Worm (Caenorhabditis elegans): ENCODE measurements around the gene fbxa-192.

The fbxa-192 gene

DNA sequence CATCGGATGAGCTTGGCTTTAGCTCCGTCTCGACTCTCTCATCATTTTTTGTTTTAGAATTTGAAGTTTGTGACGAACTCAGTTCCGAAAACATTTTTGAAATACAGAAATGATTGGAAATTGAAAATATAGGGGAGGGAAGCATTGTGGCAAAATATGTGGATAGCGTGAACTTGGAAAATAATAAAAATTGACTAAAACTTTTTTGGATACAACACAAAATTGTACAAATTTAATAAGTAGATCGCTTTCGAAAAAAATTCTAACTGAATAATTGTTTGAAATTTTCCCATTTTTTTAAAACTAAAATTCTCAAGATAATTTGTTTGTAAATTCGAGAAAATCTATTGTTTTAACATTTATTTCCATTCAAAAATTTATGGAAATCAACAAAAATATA lies 33.4 kb upstream of the fbxa-192 start, which contains the start of gene F59A1.15:
F59A1.15 (minus strand) TSS at position 101 of the 400 bp plus-strand sequence.
- no peak for TF ChIP-seq Y116A8C.19 (tag; optimal IDR thresholded peaks at IDR 0.05; ENCODE audit: borderline replicate concordance)
- no peak for TF ChIP-seq lir-3 (tag; optimal IDR thresholded peaks at IDR 0.05; ENCODE audit: poor library complexity)
- TF ChIP-seq sup-37 (GFP tag; optimal IDR thresholded peaks at IDR 0.05): no peak
- TF ChIP-seq vab-15 (tag; optimal IDR thresholded peaks at IDR 0.05): no peak

DNA sequence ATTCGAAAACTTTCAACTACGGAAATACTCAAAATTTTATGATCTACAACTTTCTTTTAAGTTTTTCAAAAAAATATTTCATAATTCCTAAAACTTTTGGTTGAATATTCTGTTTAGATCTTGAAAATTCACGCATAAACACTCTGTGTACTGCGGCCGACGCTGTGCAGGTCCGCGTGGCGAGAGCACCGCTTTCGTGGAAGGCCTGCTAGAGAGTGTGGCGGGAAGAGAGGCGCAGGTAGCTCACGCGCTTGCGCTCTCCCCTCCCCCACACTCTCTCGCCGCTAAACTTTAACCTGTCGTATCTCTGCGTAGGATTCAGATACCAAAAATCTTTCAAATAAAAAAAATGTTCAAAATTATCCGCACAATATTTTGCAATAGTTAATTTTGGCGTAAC lies 33.0 kb upstream of the fbxa-192 start:
- TF ChIP-seq hlh-4 (tag; optimal IDR thresholded peaks at IDR 0.05): no peak
- no peak for TF ChIP-seq efl-1 (optimal IDR thresholded peaks at IDR 0.05)
- TF ChIP-seq efl-1 (GFP tag; optimal IDR thresholded peaks at IDR 0.05 in 1 of 2): peak in 1 of 2 experiments; percentile 4

DNA sequence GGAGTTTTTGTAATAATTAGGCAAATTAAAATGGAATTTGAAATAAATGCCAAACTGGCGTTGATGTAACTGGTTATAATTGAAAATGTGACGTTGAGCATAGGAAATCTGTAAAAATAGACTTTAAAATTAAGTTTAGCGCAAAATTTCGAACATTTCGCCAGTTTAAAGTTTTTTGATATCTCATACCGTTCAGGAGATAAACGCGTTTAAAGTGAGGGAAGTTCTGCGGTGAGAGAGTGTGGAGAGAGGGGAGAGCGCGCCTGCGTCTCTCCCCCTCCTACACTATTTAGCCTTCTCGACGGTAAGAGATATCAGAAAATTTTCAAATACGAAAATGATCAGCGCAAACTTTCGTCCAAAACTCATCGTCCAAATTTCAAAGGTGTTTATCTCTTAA lies 26.2 kb upstream of the fbxa-192 start, which contains the start of gene str-92:
str-92 (minus strand) TSS at position 101 of the 400 bp plus-strand sequence.
- TF ChIP-seq pqm-1 (tag; optimal IDR thresholded peaks at IDR 0.05) (no peak), alr-1 (tag; optimal IDR thresholded peaks at IDR 0.05; ENCODE audit: borderline replicate concordance) (no peak), ztf-11 (tag; optimal IDR thresholded peaks at IDR 0.05) (no peak), efl-3 (GFP tag; optimal IDR thresholded peaks at IDR 0.05) (no peak)

DNA sequence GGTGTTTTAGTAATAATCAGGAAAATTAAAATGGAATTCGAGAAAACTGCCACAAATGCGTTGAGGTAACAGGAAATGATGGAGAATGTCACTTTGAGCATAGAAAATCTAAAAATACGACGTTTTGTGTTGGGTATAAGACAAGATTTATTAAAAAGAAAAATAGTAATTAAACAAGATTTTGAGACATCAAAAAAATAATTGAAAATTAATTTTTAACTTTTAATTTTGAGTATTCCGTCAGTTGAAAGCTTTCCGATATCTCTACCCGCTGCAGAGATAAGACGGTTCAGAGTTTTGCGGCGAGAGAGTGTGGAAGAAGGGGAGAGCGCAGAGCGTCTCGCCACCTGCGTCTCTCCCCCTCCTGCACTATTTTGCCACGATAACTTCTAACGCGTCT lies 23.0 kb upstream of the fbxa-192 start, which contains the start of gene str-93:
str-93 (minus strand) TSS at position 101 of the 400 bp plus-strand sequence.
- TF ChIP-seq mab-9 (GFP tag; IDR thresholded peaks at IDR 0.05): no peak

DNA sequence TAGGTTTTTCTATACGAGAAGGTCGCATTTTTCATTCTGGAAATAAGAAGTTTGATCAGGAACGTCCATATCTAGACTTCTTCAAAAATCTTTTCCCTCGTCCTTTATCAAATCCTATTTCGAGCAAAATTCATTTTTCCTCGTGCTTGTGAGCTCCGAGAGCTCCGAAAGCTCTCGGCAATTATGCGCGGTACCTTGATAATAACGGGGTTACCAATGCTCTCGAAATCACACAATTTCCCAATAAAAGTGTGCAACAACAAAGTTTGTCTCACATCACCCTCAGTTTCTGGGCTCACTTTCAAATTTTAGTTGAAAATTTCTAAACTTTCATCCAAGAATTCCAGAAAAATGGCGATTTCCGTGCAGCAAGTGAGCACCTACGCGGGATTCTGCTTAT lies 18.2 kb upstream of the fbxa-192 start, which contains the start of gene str-89:
str-89 (plus strand) TSS at position 301 of the 400 bp plus-strand sequence.
- no peak for TF ChIP-seq pag-3 (tag; optimal IDR thresholded peaks at IDR 0.05; ENCODE audit: borderline replicate concordance, insufficient read depth)
- no peak for TF ChIP-seq hlh-4 (tag; optimal IDR thresholded peaks at IDR 0.05)
- TF ChIP-seq unc-62 (GFP tag; optimal IDR thresholded peaks at IDR 0.05): no peak
- no peak for TF ChIP-seq swsn-7 (tag; optimal IDR thresholded peaks at IDR 0.05)
- no peak for TF ChIP-seq nhr-84 (tag; optimal IDR thresholded peaks at IDR 0.05)
- TF ChIP-seq ceh-88 (GFP tag; IDR thresholded peaks at IDR 0.05): no peak

DNA sequence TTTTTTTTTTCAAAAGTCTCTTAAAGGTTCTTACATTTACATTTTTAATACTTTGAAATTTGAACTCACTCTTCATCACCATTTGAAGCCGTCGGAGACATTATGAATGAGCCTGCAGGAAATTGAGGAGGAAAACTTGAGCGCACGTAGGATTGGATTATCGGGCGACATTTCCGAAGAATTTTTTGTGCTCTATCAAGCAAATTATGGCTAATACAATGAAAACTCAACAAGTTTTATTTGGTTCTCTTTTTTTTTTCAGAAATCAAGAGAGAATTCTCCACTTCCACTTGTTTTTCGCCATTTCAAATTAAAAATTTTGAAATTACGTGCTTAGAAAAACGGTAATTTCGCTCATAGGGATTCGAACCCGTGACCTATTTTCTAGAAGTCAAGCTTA lies 17.3 kb upstream of the fbxa-192 start, which contains the start of gene F59A1.12:
F59A1.12 (minus strand) TSS at position 101 of the 400 bp plus-strand sequence.
- TF ChIP-seq elt-2 (tag; optimal IDR thresholded peaks at IDR 0.05) (no peak), unc-30 (tag; optimal IDR thresholded peaks at IDR 0.05) (no peak), hlh-17 (GFP tag; optimal IDR thresholded peaks at IDR 0.05; ENCODE audit: borderline replicate concordance) (no peak), dsc-1 (tag; optimal IDR thresholded peaks at IDR 0.05) (no peak), ceh-90 (tag; optimal IDR thresholded peaks at IDR 0.05) (no peak)

DNA sequence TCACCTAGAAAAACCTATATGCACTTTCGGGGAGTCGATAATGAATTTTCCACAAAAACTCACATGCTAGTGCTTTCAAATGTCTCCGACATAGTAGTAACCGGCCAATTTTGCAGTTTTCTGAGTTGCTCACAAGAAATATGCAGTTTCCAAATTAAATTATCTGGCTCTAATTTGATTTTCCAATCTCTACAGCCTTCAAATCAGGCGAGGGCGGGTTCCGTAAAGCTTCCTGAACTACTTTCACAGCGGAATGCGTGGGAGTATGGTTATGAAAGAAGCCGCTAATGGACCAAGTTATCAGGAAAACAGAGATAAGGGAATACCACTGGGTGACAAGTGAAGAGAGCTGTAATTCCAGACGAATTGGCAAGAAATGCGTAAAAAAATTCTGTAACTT lies 15.6 kb upstream of the fbxa-192 start, which contains the start of gene F59A1.11:
F59A1.11 (minus strand) TSS at position 101 of the 400 bp plus-strand sequence.
- TF ChIP-seq sup-37 (GFP tag; optimal IDR thresholded peaks at IDR 0.05) (no peak), mef-2 (tag; optimal IDR thresholded peaks at IDR 0.05) (no peak), nhr-28 (tag; optimal IDR thresholded peaks at IDR 0.05) (no peak), fos-1 (tag; optimal IDR thresholded peaks at IDR 0.05) (no peak), elt-3 (tag; optimal IDR thresholded peaks at IDR 0.05) (no peak), F16B12.6 (tag; optimal IDR thresholded peaks at IDR 0.05) (no peak), hpl-2 (GFP tag; optimal IDR thresholded peaks at IDR 0.05) (no peak), snpc-4 (tag; optimal IDR thresholded peaks at IDR 0.05) (no peak), skn-1 (tag; optimal IDR thresholded peaks at IDR 0.05) (no peak), mab-9 (GFP tag; IDR thresholded peaks at IDR 0.05) (no peak), isw-1 (GFP tag; IDR thresholded peaks at IDR 0.05) (no peak)

All from whole organism, L1 larva.